Worm (Caenorhabditis elegans) whole organism, L4/young adult: ENCODE data around the gene acp-4.

Experiments
- W03F9.2 ChIP-seq: fragments of 150-350 bp; optimal IDR thresholded peaks from 2 replicates; lab custom pipeline; 2014; ENCODE audit warnings: missing biosample characterization, missing genetic modification characterization
- dao-5 ChIP-seq: sonication (generic microtip); optimal IDR thresholded peaks from 2 replicates; lab custom pipeline; 2016; ENCODE audit warnings: missing genotype, missing genetic modification characterization, moderate library complexity, missing compliant biosample characterization
- him-1 ChIP-seq: sonication (generic microtip); optimal IDR thresholded peaks from 2 replicates; lab custom pipeline; 2016; ENCODE audit warnings: missing genotype, missing genetic modification reagents, missing genetic modification characterization, missing compliant biosample characterization

- TF ChIP-seq him-1 = no peak
- TF ChIP-seq W03F9.2 = peak; percentile 48
- TF ChIP-seq dao-5 (tag; lab: Kevin White, UChicago) = no peak
Observed at ce11 chrII:8464448-8464898, 29.6 kb upstream of the acp-4 start, which contains the start of gene fars-3.
